Worm (Caenorhabditis elegans) whole organism, L4 larva: ENCODE data around the gene cdc-73.

ENCODE experiments used
- ZK337.2 ChIP-seq: fragments of 200-800 bp; sonication (Bioruptor generic); IDR thresholded peaks from 2 replicates; pipeline ENCODE4 v1.3.6; 2022; ENCODE audit warnings: missing genetic modification reagents, missing genetic modification characterization, missing compliant biosample characterization
- ama-1 ChIP-seq: fragments of 150-350 bp; optimal IDR thresholded peaks from 2 replicates; lab custom pipeline; 2014; ENCODE audit warnings: inconsistent platforms, mixed read lengths
- ceh-32 ChIP-seq: sonication (generic microtip); optimal IDR thresholded peaks from 2 replicates; lab custom pipeline; 2016; ENCODE audit warnings: mild to moderate bottlenecking, missing genetic modification characterization, missing compliant biosample characterization; ENCODE audit not compliant: poor library complexity
- egl-27 ChIP-seq: sonication (generic microtip); optimal IDR thresholded peaks from 3 replicates; lab custom pipeline; 2017; ENCODE audit warnings: missing biosample characterization, missing genetic modification reagents, missing genetic modification characterization
- fos-1 ChIP-seq: fragments of 150-350 bp; optimal IDR thresholded peaks from 2 replicates; lab custom pipeline; 2014; ENCODE audit warnings: missing biosample characterization, missing genetic modification characterization
- lsy-2 ChIP-seq, 2 experiments: fragments of 150-350 bp in 1 of 2; sonication (generic microtip) in 1 of 2; optimal IDR thresholded peaks; 2 replicates each; lab custom pipeline; 2014 to 2017; ENCODE audit warnings: missing biosample characterization in 2 of 2, missing genetic modification characterization in 2 of 2
- snpc-4 ChIP-seq: fragments of 150-350 bp; optimal IDR thresholded peaks from 2 replicates; lab custom pipeline; 2014; ENCODE audit warnings: missing biosample characterization, missing genetic modification characterization

DNA sequence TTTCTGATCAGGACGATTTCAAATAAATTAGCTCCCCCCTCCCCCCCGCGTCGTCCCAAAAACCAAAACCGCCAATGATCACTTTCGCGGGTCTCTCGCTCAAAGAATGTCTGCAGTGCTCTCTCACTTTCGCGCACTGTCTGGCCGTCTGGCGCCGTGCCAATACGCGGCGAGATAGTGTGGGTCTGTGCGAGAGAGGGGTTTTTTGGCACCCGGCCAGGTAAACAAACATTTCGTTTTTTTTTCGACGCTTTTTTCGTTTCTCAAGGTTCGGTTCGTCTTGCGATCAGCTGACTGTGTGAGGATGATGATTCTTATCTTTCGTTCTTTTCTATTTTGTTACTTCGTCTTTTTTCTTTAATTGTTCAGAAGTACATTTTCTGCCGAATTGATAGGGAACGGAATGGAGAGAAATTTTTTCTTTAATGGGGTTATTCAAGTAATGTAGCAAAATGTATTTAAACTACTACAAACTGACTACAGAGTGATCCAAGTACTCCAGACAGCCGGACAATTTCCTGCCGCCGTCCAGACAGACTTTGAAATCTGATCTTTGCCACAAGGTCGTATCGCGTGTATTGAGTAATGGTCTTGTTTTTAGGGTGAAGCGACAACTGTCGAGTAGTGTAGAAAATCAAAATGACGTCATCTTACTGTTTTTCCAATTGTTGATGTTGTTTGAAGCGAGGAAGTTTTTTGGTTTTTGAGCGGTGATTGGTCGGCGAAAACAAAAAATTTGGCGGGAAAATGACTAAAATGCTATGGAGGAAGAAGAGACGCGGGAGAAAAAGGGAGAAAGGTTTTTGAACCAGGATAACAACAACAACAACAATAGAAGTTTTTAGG is 18.0 kb upstream of the cdc-73 start:
- TF ChIP-seq ZK337.2 (GFP tag; lab: Robert Waterston, UW) (no peak), lsy-2 (tag; optimal IDR thresholded peaks at IDR 0.05; lab: Kevin White, UChicago) (peak in 1 of 2 experiments; percentile 63), egl-27 (tag; lab: Kevin White, UChicago) (no peak), ama-1 (no peak), ceh-32 (tag; lab: Kevin White, UChicago) (no peak), snpc-4 (tag; lab: Kevin White, UChicago) (no peak), fos-1 (tag; lab: Kevin White, UChicago) (no peak)
